Fruit fly (Drosophila melanogaster): Measurements from ENCODE around the gene Rbcn-3A.
A peak's percentile ranks its signal among the peaks of the same experiment; 100 is the strongest.

The Rbcn-3A gene

DNA sequence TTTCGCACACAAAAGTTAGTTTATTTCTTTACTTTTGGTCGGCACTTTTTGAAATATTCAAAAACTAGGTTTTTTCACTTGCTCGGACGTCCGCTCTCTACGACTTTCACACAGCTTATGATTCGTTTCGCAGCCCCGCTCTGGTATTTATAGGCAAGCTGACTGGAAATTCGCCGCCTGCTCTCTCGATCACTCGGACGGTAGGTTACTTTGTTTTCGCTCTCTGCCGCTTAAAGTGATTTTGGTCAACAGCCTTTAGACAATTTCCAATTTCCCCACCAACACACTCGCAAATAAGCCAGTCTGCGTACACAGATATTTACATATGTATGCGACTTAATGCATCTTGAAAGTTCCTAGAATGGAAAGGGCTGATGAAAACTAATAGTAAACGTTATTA lies 28.2 kb upstream of the Rbcn-3A start, which contains the start of gene CG11700 (continued):
- TF ChIP-seq Meics (GFP tag; optimal IDR thresholded peaks at IDR 0.05) (no peak), dimm (GFP tag; IDR thresholded peaks at IDR 0.05) (no peak), hth (optimal IDR thresholded peaks at IDR 0.05) (no peak), D19B (GFP tag; optimal IDR thresholded peaks at IDR 0.05) (no peak), CG3065 (GFP tag; optimal IDR thresholded peaks at IDR 0.05) (no peak), Bgb (GFP tag; IDR thresholded peaks at IDR 0.05; ENCODE audit: partially characterized antibody) (no peak), btn (GFP tag; optimal IDR thresholded peaks at IDR 0.05) (no peak), ind (GFP tag; optimal IDR thresholded peaks at IDR 0.05) (no peak), Opbp (GFP tag; IDR thresholded peaks at IDR 0.05; ENCODE audit: partially characterized antibody) (no peak), CG6654 (GFP tag; optimal IDR thresholded peaks at IDR 0.05) (no peak), CG1647 (GFP tag; optimal IDR thresholded peaks at IDR 0.05) (no peak), Trl (optimal IDR thresholded peaks at IDR 0.05) (peak in 1 of 2 experiments; percentile 28), Trl (GFP tag; optimal IDR thresholded peaks at IDR 0.05) (no peak), Deaf1 (tag; optimal IDR thresholded peaks at IDR 0.05) (peak; percentile 4), CG34224 (GFP tag; IDR thresholded peaks at IDR 0.05; ENCODE audit: partially characterized antibody) (no peak), CG5953 (GFP tag; IDR thresholded peaks at IDR 0.05) (no peak), run (tag; optimal IDR thresholded peaks at IDR 0.05) (no peak), aop (GFP tag; IDR thresholded peaks at IDR 0.05) (0 out of 2 replicates have a peak, but pooled peaks have one; percentile 16), knrl (GFP tag; IDR thresholded peaks at IDR 0.05; ENCODE audit: partially characterized antibody) (no peak), cg (GFP tag; optimal IDR thresholded peaks at IDR 0.05) (peak; percentile 55), D19A (tag; optimal IDR thresholded peaks at IDR 0.05) (no peak), Oli (tag; optimal IDR thresholded peaks at IDR 0.05) (no peak), CG31224 (GFP tag; IDR thresholded peaks at IDR 0.05) (no peak), sisA (GFP tag; IDR thresholded peaks at IDR 0.05) (no peak), CG17186 (GFP tag; optimal IDR thresholded peaks at IDR 0.05) (no peak), CG17802 (tag; optimal IDR thresholded peaks at IDR 0.05) (no peak), Jarid2 (GFP tag; optimal IDR thresholded peaks at IDR 0.05) (peak; percentile 2), odd (GFP tag; optimal IDR thresholded peaks at IDR 0.05) (no peak), Dip3 (GFP tag; optimal IDR thresholded peaks at IDR 0.05) (no peak), Med (GFP tag) (peak; percentile 15)

DNA sequence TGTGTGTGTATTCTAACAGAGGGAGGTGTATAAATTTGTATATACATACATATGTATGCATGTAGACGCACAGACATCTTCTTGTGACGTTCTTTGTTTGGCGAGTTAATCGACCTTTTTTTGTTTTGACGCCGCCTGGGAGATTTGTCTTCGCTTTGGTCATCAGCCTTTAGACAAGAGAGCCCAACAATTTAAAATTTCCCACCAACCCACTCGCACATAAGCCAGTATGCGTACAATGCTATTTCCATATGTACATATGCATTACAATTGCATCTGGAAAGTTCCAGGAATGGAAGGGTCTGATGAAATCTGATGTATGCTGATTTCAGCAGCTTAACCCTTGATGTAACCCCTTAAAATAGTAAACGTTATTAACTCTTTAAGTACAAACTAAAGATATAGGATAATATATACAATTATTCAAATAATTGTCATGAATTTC lies 24.4 kb upstream of the Rbcn-3A start, which contains the start of gene Ubi-p5E:
Ubi-p5E (minus strand) TSS at position 19 of the 445 bp plus-strand sequence.
- peak; percentile 51 for TF ChIP-seq lbe (GFP tag; optimal IDR thresholded peaks at IDR 0.05)
- no peak for TF ChIP-seq eve (GFP tag; optimal IDR thresholded peaks at IDR 0.05)
- TF ChIP-seq Nf-YC (tag; optimal IDR thresholded peaks at IDR 0.05), result no peak
- peak; percentile 3 for TF ChIP-seq zen (tag; optimal IDR thresholded peaks at IDR 0.05)
- TF ChIP-seq CG30020 (tag; optimal IDR thresholded peaks at IDR 0.05), result peak; percentile 87
- TF ChIP-seq Med (GFP tag), result peak; percentile 18
- no peak for TF ChIP-seq CG1792 (GFP tag; optimal IDR thresholded peaks at IDR 0.05)
- TF ChIP-seq pros (GFP tag; optimal IDR thresholded peaks at IDR 0.05), result peak; percentile 33
- 0 out of 2 replicates have a peak, but pooled peaks have one; percentile 0 for TF ChIP-seq CG31441 (GFP tag; IDR thresholded peaks at IDR 0.05)
- TF ChIP-seq trh (GFP tag; optimal IDR thresholded peaks at IDR 0.05), result no peak
- TF ChIP-seq CG9609 (GFP tag; optimal IDR thresholded peaks at IDR 0.05), result no peak
- peak; percentile 16 for TF ChIP-seq CG13624 (GFP tag; optimal IDR thresholded peaks at IDR 0.05)
